Worm (Caenorhabditis elegans): ENCODE measurements around the gene Y56A3A.16.

DNA sequence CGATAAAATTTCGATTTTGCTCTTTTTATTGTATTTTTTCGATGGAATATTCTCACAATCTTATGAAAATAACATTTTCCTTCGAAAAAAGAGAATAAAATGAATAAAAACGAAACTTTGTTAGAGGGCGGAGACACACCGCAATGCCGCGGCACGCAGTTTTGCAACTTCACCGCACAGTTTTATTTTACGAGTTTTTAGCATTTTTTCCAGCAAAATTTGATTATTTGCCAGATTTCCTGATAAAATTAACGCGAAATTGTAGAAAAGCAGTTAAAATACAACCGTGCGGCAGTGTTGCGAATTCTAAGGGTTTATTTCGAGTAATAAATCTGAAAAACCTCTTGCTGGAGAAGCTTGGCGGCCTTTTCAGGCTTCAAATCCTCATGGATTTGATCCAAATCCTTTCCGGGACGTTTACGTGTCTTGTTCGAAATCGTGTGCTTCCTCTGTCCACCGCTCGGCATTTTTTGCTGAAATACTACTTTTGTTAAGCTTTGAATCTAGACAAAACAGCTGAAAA, 4.2 kb upstream of the Y56A3A.16 start, which contains the start of gene znf-593:
- TF ChIP-seq blmp-1 (tag; optimal IDR thresholded peaks at IDR 0.05) (no peak), ztf-11 (tag; optimal IDR thresholded peaks at IDR 0.05) (no peak), pha-4 (tag; optimal IDR thresholded peaks at IDR 0.05) (no peak), mep-1 (tag; optimal IDR thresholded peaks at IDR 0.05) (no peak)

Data from whole organism, mixed stage, embryonic.